Fruit fly (Drosophila melanogaster) whole organism, wandering third instar larva: Measurements from ENCODE around the gene CG9135.

Source experiments
- Dif ChIP-seq: fragments of 200-275, 200-300 bp; sonication (Bioruptor generic); optimal IDR thresholded peaks from 2 replicates; lab custom pipeline; 2018; ENCODE audit warnings: missing biosample characterization, missing genetic modification characterization; ENCODE audit not compliant: partially characterized antibody
- Mio ChIP-seq: sonication (Bioruptor generic); optimal IDR thresholded peaks from 2 replicates; lab custom pipeline; 2016; ENCODE audit warnings: missing biosample characterization, missing genetic modification characterization
- br ChIP-seq: fragments of 200-800 bp; sonication (Bioruptor generic); optimal IDR thresholded peaks from 2 replicates; lab custom pipeline; 2016; ENCODE audit warnings: missing biosample characterization, missing genetic modification characterization
- dmrt93B ChIP-seq: fragments of 200-800 bp; sonication (Bioruptor generic); optimal IDR thresholded peaks from 2 replicates; lab custom pipeline; 2018; ENCODE audit warnings: missing biosample characterization, mild to moderate bottlenecking, missing genetic modification characterization
- h ChIP-seq: fragments of 200-800 bp; sonication (Bioruptor generic); optimal IDR thresholded peaks from 3 replicates; lab custom pipeline; 2016; ENCODE audit warnings: missing biosample characterization, mild to moderate bottlenecking, missing genetic modification characterization
- pan ChIP-seq: fragments of >200 bp; optimal IDR thresholded peaks from 2 replicates; lab custom pipeline; 2017
- psq ChIP-seq: fragments of 200-800 bp; sonication (Bioruptor generic); optimal IDR thresholded peaks from 3 replicates; lab custom pipeline; 2017; ENCODE audit warnings: missing biosample characterization, mild to moderate bottlenecking, missing genetic modification characterization, moderate library complexity
- tai ChIP-seq: sonication (Bioruptor generic); optimal IDR thresholded peaks from 2 replicates; lab custom pipeline; 2016; ENCODE audit warnings: missing biosample characterization, missing genetic modification characterization

DNA sequence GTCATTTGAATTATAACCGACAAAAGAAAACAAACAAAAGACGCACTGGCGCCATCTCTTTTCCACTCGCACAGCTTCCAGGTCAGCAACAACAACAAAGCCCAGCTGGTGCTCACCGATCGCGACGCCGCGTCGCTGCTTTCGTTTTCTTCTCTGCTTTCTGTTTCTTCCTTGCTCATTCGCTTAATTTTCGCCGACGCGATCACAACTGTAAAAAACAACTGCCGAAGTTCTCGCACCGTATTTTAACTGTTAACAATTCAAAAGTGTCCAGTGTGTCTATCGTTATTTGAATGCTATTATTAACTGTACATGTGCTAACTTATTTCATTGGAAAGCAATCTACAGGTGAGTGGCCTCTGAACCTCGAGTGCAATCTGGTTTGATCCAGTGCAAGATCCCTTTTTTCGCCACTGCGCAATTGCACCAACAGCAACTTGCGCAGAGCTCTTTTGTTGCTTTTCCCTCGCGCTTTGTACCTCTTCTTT lies 49.6 kb downstream of the CG9135 start, which contains the start of gene stai:
- TF ChIP-seq pan (lab: Kevin White, UChicago) (no peak), h (GFP tag; lab: Kevin White, UChicago) (no peak), br (GFP tag; lab: Kevin White, UChicago) (no peak), psq (GFP tag; lab: Kevin White, UChicago) (peak; percentile 96), tai (no peak), dmrt93B (GFP tag; lab: Kevin White, UChicago) (no peak), Dif (GFP tag; lab: Kevin White, UChicago) (no peak), Mio (GFP tag; lab: Kevin White, UChicago) (no peak)
